Worm (Caenorhabditis elegans) whole organism, young adult: ENCODE data around the gene C53A3.1.

Source experiments
- B0019.2 ChIP-seq: fragments of 200-800 bp; sonication (Bioruptor generic); conservative IDR thresholded peaks from 2 replicates; pipeline ENCODE4 v1.3.6; 2022; ENCODE audit warnings: missing genetic modification reagents, missing genetic modification characterization, missing compliant biosample characterization
- B0261.1 ChIP-seq: sonication (generic microtip); optimal IDR thresholded peaks from 2 replicates; lab custom pipeline; 2016; ENCODE audit warnings: mild to moderate bottlenecking, missing genetic modification characterization, moderate library complexity, missing compliant biosample characterization
- B0336.3 ChIP-seq: fragments of 200-800 bp; sonication (Bioruptor generic); IDR thresholded peaks from 2 replicates; pipeline ENCODE4 v1.3.6; 2022; ENCODE audit warnings: missing genetic modification characterization, missing compliant biosample characterization
- C06A6.2 ChIP-seq: fragments of 200-800 bp; sonication (Bioruptor generic); conservative IDR thresholded peaks from 2 replicates; pipeline ENCODE4 v1.3.6; 2022; ENCODE audit warnings: missing genetic modification characterization, missing compliant biosample characterization
- F22D6.2 ChIP-seq: sonication (generic microtip); optimal IDR thresholded peaks from 2 replicates; lab custom pipeline; 2016; ENCODE audit warnings: mild to moderate bottlenecking, missing genetic modification characterization, missing compliant biosample characterization
- F49E8.2 ChIP-seq: sonication (generic microtip); optimal IDR thresholded peaks from 3 replicates; lab custom pipeline; 2017; ENCODE audit warnings: missing genetic modification characterization, mild to moderate bottlenecking, missing compliant biosample characterization, antibody characterized with exemption, moderate library complexity; ENCODE audit not compliant: insufficient read depth
- F57A8.1 ChIP-seq: fragments of 200-800 bp; sonication (Bioruptor generic); optimal IDR thresholded peaks from 2 replicates; lab custom pipeline; 2018; ENCODE audit warnings: mild to moderate bottlenecking, missing genetic modification characterization, moderate library complexity, missing compliant biosample characterization
- K11D2.4 ChIP-seq: fragments of 200-800 bp; sonication (Bioruptor generic); IDR thresholded peaks from 2 replicates; pipeline ENCODE4 v1.3.6; 2022; ENCODE audit warnings: missing genetic modification reagents, missing genetic modification characterization, missing compliant biosample characterization
- K12H6.12 ChIP-seq: fragments of 200-800 bp; sonication (Bioruptor generic); optimal IDR thresholded peaks from 2 replicates; lab custom pipeline; 2018; ENCODE audit warnings: mild to moderate bottlenecking, missing genetic modification characterization, missing compliant biosample characterization
- Y53F4B.3 ChIP-seq: fragments of 200-800 bp; sonication (Bioruptor generic); IDR thresholded peaks from 2 replicates; pipeline ENCODE4 v1.3.6; 2022; ENCODE audit warnings: missing genetic modification reagents, missing genetic modification characterization, missing compliant biosample characterization
- Y53G8AR.9 ChIP-seq: fragments of 200-800 bp; sonication (Bioruptor generic); conservative IDR thresholded peaks from 2 replicates; pipeline ENCODE4 v1.3.6; 2022; ENCODE audit warnings: missing genetic modification reagents, missing genetic modification characterization, missing compliant biosample characterization
- aptf-2 ChIP-seq: fragments of 200-800 bp; sonication (Bioruptor generic); conservative IDR thresholded peaks from 2 replicates; pipeline ENCODE4 v1.3.6; 2022; ENCODE audit warnings: missing genetic modification reagents, missing genetic modification characterization, missing compliant biosample characterization
- ceh-100 ChIP-seq: fragments of 200-800 bp; sonication (Bioruptor generic); IDR thresholded peaks from 2 replicates; pipeline ENCODE4 v1.3.6; 2022; ENCODE audit warnings: missing genetic modification reagents, missing genetic modification characterization, missing compliant biosample characterization
- ceh-27 ChIP-seq: fragments of 200-800 bp; sonication (Bioruptor generic); optimal IDR thresholded peaks from 2 replicates; lab custom pipeline; 2018; ENCODE audit warnings: mild to moderate bottlenecking, missing genetic modification characterization, moderate library complexity, missing compliant biosample characterization
- ceh-58 ChIP-seq: fragments of 200-800 bp; sonication (Bioruptor generic); IDR thresholded peaks from 2 replicates; pipeline ENCODE4 v1.3.6; 2022; ENCODE audit warnings: missing genetic modification characterization, missing compliant biosample characterization
- ceh-79 ChIP-seq: sonication (generic microtip); optimal IDR thresholded peaks from 2 replicates; lab custom pipeline; 2017; ENCODE audit warnings: mild to moderate bottlenecking, missing genetic modification characterization, missing compliant biosample characterization
- ceh-91 ChIP-seq: fragments of 200-800 bp; sonication (Bioruptor generic); IDR thresholded peaks from 2 replicates; pipeline ENCODE4 v1.3.6; 2022; ENCODE audit warnings: missing genetic modification reagents, missing genetic modification characterization, missing compliant biosample characterization
- dox-1 ChIP-seq: fragments of 200-800 bp; sonication (Bioruptor generic); IDR thresholded peaks from 2 replicates; pipeline ENCODE4 v1.3.6; 2022; ENCODE audit warnings: missing genetic modification reagents, missing genetic modification characterization, missing compliant biosample characterization
- egrh-3 ChIP-seq: fragments of 200-800 bp; sonication (Bioruptor generic); IDR thresholded peaks from 2 replicates; pipeline ENCODE4 v1.3.6; 2022; ENCODE audit warnings: missing genetic modification reagents, missing genetic modification characterization, missing compliant biosample characterization
- him-1 ChIP-seq: sonication (generic microtip); optimal IDR thresholded peaks from 2 replicates; lab custom pipeline; 2016; ENCODE audit warnings: missing genotype, missing genetic modification reagents, missing genetic modification characterization, missing compliant biosample characterization
- hlh-26 ChIP-seq: fragments of 200-800 bp; sonication (Bioruptor generic); conservative IDR thresholded peaks from 2 replicates; pipeline ENCODE4 v1.3.6; 2022; ENCODE audit warnings: missing genetic modification reagents, missing genetic modification characterization, missing compliant biosample characterization
- hrde-1 ChIP-seq: sonication (generic microtip); optimal IDR thresholded peaks from 2 replicates; lab custom pipeline; 2016; ENCODE audit warnings: missing genetic modification characterization, mild to moderate bottlenecking, missing compliant biosample characterization, moderate library complexity, missing genotype, missing genetic modification reagents, borderline replicate concordance
- let-607 ChIP-seq, 2 experiments: fragments of 200-800 bp in 1 of 2; sonication (Bioruptor generic) in 1 of 2; sonication (generic microtip) in 1 of 2; optimal IDR thresholded peaks; 2 replicates each; lab custom pipeline; 2016 to 2018; ENCODE audit warnings: mild to moderate bottlenecking in 2 of 2, missing compliant biosample characterization in 2 of 2, missing genetic modification characterization in 2 of 2, moderate library complexity in 2 of 2, missing genotype in 1 of 2
- lin-40 ChIP-seq: sonication (generic microtip); optimal IDR thresholded peaks from 2 replicates; lab custom pipeline; 2016; ENCODE audit warnings: missing genetic modification characterization, mild to moderate bottlenecking, missing compliant biosample characterization, missing genotype, missing genetic modification reagents
- nfyb-1 ChIP-seq: fragments of 200-800 bp; sonication (Bioruptor generic); IDR thresholded peaks from 2 replicates; pipeline ENCODE4 v1.3.6; 2022; ENCODE audit warnings: missing genetic modification reagents, missing genetic modification characterization, missing compliant biosample characterization
- nhr-120 ChIP-seq: fragments of 200-800 bp; sonication (Bioruptor generic); IDR thresholded peaks from 2 replicates; pipeline ENCODE4 v1.3.6; 2022; ENCODE audit warnings: missing genetic modification characterization, missing compliant biosample characterization
- nhr-80 ChIP-seq: sonication (generic microtip); optimal IDR thresholded peaks from 2 replicates; lab custom pipeline; 2016; ENCODE audit warnings: missing genetic modification characterization, missing compliant biosample characterization
- rcor-1 ChIP-seq: fragments of 200-800 bp; sonication (Bioruptor generic); IDR thresholded peaks from 2 replicates; pipeline ENCODE4 v1.3.6; 2022; ENCODE audit warnings: missing genetic modification reagents, missing genetic modification characterization, missing compliant biosample characterization
- snpc-1.3 ChIP-seq: sonication (generic microtip); optimal IDR thresholded peaks from 2 replicates; lab custom pipeline; 2017; ENCODE audit warnings: missing genetic modification characterization, mild to moderate bottlenecking, missing compliant biosample characterization, antibody characterized with exemption, moderate library complexity, missing genotype, missing genetic modification reagents; ENCODE audit not compliant: insufficient read depth
- snpc-3.4 ChIP-seq: sonication (generic microtip); optimal IDR thresholded peaks from 2 replicates; lab custom pipeline; 2017; ENCODE audit warnings: missing genetic modification characterization, mild to moderate bottlenecking, missing compliant biosample characterization, antibody characterized with exemption, moderate library complexity, missing genotype, missing genetic modification reagents
- sptf-2 ChIP-seq: fragments of 200-800 bp; sonication (Bioruptor generic); optimal IDR thresholded peaks from 2 replicates; lab custom pipeline; 2018; ENCODE audit warnings: mild to moderate bottlenecking, missing genetic modification characterization, missing compliant biosample characterization
- unc-62 ChIP-seq: fragments of 150-350 bp; optimal IDR thresholded peaks from 2 replicates; lab custom pipeline; 2014; ENCODE audit warnings: missing biosample characterization, missing genetic modification reagents, missing genetic modification characterization
- xnd-1 ChIP-seq: sonication (generic microtip); optimal IDR thresholded peaks from 2 replicates; lab custom pipeline; 2016; ENCODE audit warnings: missing genotype, missing genetic modification reagents, missing genetic modification characterization, missing compliant biosample characterization
- ztf-26 ChIP-seq: sonication (generic microtip); optimal IDR thresholded peaks from 2 replicates; lab custom pipeline; 2017; ENCODE audit warnings: missing genetic modification characterization, missing compliant biosample characterization

C53A3.1 gene

ce11 chrV:5760132-5760531 lies at the start of gene C53A3.1:
C53A3.1 (minus strand) TSS chrV:5760232.
- TF ChIP-seq unc-62 (GFP tag; lab: Kevin White, UChicago) (no peak), ceh-79 (tag; lab: Kevin White, UChicago) (no peak), ceh-91 (GFP tag; lab: Robert Waterston, UW) (no peak), C06A6.2 (GFP tag; lab: Robert Waterston, UW) (no peak), let-607 (tag; optimal IDR thresholded peaks at IDR 0.05; lab: Kevin White, UChicago) (no peak), nhr-120 (GFP tag; lab: Robert Waterston, UW) (no peak), F49E8.2 (tag; lab: Kevin White, UChicago) (no peak), egrh-3 (no peak), hlh-26 (no peak), ceh-58 (GFP tag; lab: Robert Waterston, UW) (no peak), ceh-27 (GFP tag; lab: Kevin White, UChicago) (no peak), K12H6.12 (tag; lab: Kevin White, UChicago) (no peak), lin-40 (tag; lab: Kevin White, UChicago) (no peak), sptf-2 (GFP tag; lab: Kevin White, UChicago) (no peak), F22D6.2 (tag; lab: Kevin White, UChicago) (no peak), nhr-80 (tag; lab: Kevin White, UChicago) (no peak), B0019.2 (GFP tag; lab: Robert Waterston, UW) (no peak), xnd-1 (tag; lab: Kevin White, UChicago) (no peak)

- no peak for TF ChIP-seq snpc-1.3 (tag; lab: Kevin White, UChicago)
- TF ChIP-seq dox-1 (GFP tag; lab: Robert Waterston, UW), result no peak
- TF ChIP-seq, all 124 proteins: peak for 0
Observed at ce11 chrV:5805467-5805866, 45.4 kb upstream of the C53A3.1 start, which contains the start of gene ZC250.5. ZC250.5 (plus strand) TSS chrV:5805767.

DNA sequence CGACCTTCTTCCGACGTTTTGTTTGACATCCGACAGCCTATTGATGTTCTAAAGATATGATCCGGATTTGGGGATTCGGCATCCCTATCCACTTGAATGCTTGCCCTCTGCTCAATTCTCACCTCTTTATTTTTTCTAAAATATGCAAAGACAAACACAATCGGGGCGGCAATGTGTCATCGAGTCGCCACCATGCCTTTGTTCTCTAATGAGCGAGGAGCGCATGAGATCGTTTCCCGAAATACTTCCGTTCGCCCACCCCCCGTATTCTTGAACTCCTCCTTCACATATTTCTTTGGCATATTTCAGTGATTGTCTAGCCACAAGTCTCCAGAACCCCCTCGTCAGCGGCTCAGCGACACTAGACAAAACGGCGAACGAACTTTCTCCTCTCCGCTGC lies 39.3 kb upstream of the C53A3.1 start, which contains the start of gene cyn-17:
TSS of gene cyn-17 (plus strand) at position 301 of the 400 bp plus-strand sequence.
- TF ChIP-seq Y53F4B.3 (GFP tag; lab: Robert Waterston, UW), result no peak
- no peak for TF ChIP-seq unc-62 (GFP tag; lab: Kevin White, UChicago)
- TF ChIP-seq ceh-100 (GFP tag; lab: Robert Waterston, UW), result no peak
- no peak for TF ChIP-seq B0261.1 (tag; lab: Kevin White, UChicago)
- no peak for TF ChIP-seq aptf-2

- TF ChIP-seq rcor-1 (GFP tag; lab: Robert Waterston, UW), result no peak
- TF ChIP-seq unc-62 (GFP tag; lab: Kevin White, UChicago), result no peak
- no peak for TF ChIP-seq nhr-120 (GFP tag; lab: Robert Waterston, UW)
- TF ChIP-seq B0261.1 (tag; lab: Kevin White, UChicago), result no peak
- no peak for TF ChIP-seq aptf-2
- no peak for TF ChIP-seq F57A8.1 (GFP tag; lab: Kevin White, UChicago)
- TF ChIP-seq him-1 (tag; lab: Kevin White, UChicago), result no peak
- no peak for TF ChIP-seq Y53G8AR.9
- no peak for TF ChIP-seq snpc-3.4 (tag; lab: Kevin White, UChicago)
- TF ChIP-seq K11D2.4 (GFP tag; lab: Robert Waterston, UW), result no peak
- no peak for TF ChIP-seq F22D6.2 (tag; lab: Kevin White, UChicago)
- TF ChIP-seq hrde-1 (tag; lab: Kevin White, UChicago), result no peak
- no peak for TF ChIP-seq nfyb-1 (GFP tag; lab: Robert Waterston, UW)
- no peak for TF ChIP-seq hlh-26
- no peak for TF ChIP-seq ceh-58 (GFP tag; lab: Robert Waterston, UW)
- no peak for TF ChIP-seq ztf-26
- TF ChIP-seq B0336.3 (GFP tag; lab: Robert Waterston, UW), result no peak
Observed at ce11 chrV:5798132-5798531, 38.1 kb upstream of the C53A3.1 start, which contains the start of gene nstp-3. nstp-3 (minus strand) TSS chrV:5798232.
